Fruit fly (Drosophila melanogaster): ENCODE results near the gene S6k.

Gene S6k

DNA sequence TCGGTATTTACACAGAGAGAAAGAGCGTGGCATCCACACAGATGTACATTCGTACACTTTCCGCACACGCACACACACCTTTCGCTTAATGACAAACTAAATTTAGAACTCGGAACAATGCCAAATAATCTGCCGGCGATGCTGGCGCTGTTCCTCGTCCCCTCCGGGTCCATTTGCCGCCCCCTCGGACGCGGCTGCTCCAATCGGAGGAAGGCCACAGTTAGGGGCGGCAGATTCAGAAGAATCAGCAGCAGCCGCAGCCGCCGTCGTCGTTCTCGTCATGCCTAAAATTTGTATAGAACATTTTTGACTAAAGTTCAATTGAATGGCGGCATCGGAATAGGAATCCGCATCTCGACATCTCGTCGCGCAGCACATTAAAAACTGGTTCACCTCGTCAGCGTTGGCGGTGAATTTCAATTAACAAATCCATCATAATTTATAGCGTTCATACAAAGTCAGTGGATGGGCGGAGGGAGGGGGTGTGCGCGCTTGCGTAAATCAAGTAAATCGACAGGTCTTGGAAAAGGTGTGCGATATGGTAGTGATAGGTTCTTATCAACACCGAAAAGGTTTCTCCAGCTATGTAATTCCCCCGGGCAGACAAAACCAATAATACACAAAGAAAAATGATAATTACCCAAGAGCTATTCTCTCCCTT, 2.1 kb downstream of the S6k start:
- TF ChIP-seq CG8478 (optimal IDR thresholded peaks at IDR 0.05), result no peak
- no peak for TF ChIP-seq CTCF (optimal IDR thresholded peaks at IDR 0.05)

DNA sequence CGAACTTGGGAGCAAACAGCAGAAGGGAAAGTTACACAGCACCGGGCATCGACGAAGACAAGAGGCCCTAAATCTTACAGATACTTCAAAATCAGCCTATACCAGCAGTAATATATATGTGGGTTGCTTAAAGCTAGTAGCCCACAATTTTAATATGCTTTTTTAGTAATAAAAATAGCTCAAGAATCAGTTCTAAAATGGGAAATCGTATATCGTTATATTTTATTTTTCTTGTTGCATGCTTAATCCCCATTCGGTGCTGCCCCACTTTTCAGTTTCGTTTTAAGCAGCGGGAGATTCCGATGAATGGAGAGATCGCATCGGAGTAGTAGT, 2.7 kb downstream of the S6k start:
- no peak for TF ChIP-seq CG8478 (optimal IDR thresholded peaks at IDR 0.05)

DNA sequence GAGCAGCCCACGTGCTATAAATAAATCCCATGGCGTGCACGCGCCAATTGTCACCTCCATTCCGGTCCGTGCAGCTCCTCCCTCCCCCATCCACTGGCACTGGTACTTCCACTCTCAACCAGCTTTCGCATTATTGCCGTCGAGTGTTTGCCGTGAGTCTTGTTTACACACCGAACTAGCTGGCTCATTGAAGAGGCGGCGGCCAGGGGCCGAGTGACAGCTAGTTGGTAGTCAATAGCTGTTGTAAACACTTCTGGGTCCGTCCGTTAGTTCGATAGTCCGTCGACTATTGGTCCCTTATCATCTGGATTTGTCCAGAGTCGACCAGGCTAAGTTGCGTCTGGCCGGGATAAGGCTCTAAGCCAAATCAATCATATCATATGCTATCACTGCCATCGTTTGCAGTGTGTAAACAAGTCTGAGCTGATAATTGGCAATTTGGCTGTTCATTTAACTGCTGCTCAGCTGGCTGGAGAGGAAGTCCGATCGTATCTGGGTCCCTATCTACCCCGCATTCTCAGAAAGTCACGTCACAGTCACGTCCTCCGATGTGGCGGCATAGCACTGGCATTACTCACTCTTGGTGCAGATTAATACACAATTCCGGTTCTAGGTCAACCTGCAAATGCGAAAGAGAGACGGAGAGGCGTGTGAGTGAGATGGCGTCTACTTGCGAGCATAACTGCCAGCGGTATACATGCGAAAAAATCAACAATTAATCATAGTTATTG, 3.2 kb downstream of the S6k start:
- no peak for TF ChIP-seq CG8478 (optimal IDR thresholded peaks at IDR 0.05)
- no peak for TF ChIP-seq CTCF (optimal IDR thresholded peaks at IDR 0.05)

DNA sequence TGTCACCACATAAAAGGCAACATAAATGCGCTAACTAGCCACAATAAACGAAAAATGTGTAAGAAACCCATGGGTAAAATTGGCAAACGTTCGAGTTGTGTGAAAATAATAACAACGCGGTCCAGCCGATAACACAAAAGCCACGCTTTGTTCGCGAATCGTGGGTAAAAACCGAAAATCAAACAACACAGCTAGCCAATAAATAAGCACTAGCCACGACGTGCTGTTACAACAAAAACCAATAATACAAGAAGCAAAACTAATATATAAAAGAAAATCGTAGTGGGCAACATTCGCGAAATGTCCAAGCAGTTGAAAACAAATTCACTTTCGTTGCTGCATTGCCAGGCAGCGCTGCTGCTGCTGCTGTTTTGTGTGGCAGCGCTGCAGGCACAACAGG, 8.0 kb downstream of the S6k start, which contains the start of gene CG42272:
Gene CG42272 (plus strand): TSS at position 301 of the 400 bp plus-strand sequence.
- TF ChIP-seq CTCF (optimal IDR thresholded peaks at IDR 0.05) (no peak), CG8478 (optimal IDR thresholded peaks at IDR 0.05) (no peak)

DNA sequence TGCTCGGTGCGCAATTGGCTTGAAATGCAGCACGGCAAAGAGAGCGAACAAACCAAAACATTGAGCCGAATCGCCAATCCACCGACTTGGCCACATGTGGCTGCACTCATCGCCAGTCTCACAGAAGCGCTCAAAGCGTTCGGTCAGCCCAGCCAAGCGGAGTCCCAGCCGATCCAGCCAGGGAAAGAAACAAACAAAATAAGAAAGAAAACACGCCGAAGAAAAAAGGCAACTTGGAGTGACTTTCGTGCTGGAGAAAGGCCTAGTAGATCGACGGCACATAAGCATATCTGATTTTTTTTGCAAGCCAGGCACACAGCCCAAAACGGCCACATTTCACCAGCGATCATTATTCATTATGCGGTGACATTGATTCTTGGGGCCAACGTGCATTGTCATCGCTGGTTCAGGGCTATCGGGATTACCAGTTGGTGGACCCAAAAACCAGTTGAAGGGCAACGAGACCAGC, 8.6 kb downstream of the S6k start:
- no peak for TF ChIP-seq CTCF (optimal IDR thresholded peaks at IDR 0.05)

DNA sequence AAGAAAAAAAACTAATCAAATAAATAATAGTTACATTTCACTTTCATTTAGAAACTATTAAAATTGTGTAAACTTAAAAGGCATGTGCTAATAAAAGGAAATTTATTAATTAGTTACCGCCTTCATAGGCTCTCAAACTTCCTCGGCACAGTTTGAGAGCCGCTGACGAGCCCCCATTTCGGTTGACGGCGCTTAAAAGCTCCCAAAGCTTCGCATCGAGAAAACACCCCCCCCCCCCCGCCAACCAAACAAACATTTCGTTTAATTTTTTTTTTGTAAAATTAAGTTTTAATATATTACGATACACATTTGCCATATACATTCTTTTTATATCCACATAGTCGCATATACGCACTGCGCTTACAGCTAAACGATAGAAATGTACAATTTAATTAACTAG, 13.5 kb downstream of the S6k start:
- TF ChIP-seq CG8478 (optimal IDR thresholded peaks at IDR 0.05) (no peak), CTCF (optimal IDR thresholded peaks at IDR 0.05) (no peak)

DNA sequence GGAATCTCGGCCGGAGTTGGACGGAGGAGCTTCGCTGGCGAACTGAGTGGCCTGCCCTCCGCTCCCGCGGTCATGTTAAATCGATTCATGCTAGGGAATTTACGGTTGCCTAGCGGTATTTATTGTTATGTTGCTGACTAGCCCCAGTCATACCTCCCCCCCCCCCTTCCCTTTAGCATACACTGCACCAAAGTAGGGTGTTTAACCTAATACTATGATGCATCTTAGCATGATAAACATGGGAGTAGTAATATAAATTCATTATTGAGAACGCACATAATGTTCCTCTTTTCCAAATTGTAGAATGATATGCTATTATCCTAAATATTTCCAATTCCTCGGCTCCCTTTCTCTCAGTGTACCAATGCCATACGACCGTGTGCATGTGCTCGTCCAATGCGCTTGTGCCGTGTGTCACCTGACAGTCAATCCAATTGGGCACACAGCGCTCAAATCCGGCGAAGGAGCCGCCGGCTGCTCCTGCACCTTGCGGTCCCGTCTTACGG, 14.2 kb downstream of the S6k start, which contains the start of gene Tektin-C:
Gene Tektin-C (minus strand): TSS at position 51 of the 506 bp plus-strand sequence.
- no peak for TF ChIP-seq CTCF (optimal IDR thresholded peaks at IDR 0.05)
- no peak for TF ChIP-seq CG8478 (optimal IDR thresholded peaks at IDR 0.05)

DNA sequence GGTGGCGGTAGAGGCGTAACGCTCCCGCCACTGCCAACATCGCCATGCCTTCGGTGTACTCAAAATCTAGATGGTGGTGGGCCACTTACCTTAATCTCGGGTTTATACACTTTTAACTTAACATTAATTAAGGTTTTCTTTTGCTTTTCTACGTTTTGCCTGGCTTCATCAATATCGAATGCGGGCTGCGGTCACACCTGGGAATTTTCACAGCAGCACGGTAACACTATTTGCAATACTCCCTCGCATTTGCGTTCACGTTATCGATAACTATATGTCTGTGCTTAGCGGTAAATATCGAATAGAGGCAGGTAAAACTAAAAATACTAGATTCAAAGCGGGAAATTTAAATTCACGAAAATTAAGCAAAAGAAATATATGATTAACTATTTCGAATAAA, 16.8 kb downstream of the S6k start, which contains the start of gene Bre1:
Gene Bre1 (minus strand): TSS at position 226 of the 400 bp plus-strand sequence.
- TF ChIP-seq CTCF (optimal IDR thresholded peaks at IDR 0.05) (peak in 1 of 2 experiments; percentile 16), CG8478 (optimal IDR thresholded peaks at IDR 0.05) (no peak)

DNA sequence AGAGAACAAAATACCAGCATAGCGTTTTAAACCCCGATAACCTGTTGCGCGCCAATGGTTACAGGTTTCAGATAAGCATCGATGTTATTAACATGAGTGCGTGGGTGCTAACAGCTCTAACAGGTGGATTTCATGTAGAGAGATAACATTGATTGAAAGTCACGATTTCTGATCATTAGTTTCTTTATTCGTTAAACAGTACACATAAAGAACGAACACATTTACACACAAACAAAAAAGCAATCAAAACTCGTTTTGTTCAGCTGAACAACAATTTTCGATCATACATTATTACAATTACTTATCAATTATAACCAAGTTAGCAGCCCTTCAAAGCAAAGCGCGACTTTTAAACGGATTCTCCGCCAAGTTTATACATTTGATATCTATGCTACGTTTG, 21.1 kb downstream of the S6k start:
- TF ChIP-seq CG8478 (optimal IDR thresholded peaks at IDR 0.05) (no peak), CTCF (optimal IDR thresholded peaks at IDR 0.05) (no peak)

DNA sequence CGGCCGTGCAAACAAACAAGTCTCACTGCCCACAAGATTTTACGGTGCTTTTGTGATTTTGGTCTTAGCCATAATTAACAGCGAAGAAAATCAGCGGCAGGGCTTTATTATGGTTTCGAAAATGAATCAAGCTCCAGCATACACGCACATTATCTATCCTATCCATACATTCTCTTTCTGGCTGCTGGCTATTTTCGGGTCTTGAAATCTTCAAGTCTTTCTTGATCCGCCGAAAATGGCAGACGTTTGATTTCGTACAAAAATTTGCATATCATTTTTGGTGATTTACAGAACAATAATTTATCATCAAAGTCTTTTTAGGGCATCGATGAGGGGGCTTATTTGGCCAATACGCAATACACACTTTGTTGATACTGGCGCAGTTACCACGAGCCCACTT, 21.9 kb downstream of the S6k start:
- TF ChIP-seq CTCF (optimal IDR thresholded peaks at IDR 0.05) (no peak), CG8478 (optimal IDR thresholded peaks at IDR 0.05) (no peak)

DNA sequence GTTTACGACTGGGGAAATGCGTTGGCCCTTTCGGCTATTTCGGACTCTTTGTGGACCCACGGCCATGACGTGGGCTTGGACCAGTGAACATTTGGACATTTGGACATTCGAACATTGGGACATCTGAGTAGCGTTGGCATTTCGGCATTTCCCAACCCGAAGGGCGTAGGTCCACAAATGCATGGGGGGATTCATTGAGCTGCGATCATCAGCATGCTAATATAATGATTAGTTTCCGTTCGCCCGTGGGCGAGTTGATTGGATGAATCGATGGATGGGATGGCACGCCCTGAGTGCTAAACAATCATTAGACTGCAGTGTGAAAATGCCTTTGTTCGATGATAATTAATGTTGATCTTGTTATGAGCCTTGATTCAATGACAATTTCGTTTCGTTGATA, 23.3 kb downstream of the S6k start:
- TF ChIP-seq CG8478 (optimal IDR thresholded peaks at IDR 0.05) (no peak), CTCF (optimal IDR thresholded peaks at IDR 0.05) (no peak)

DNA sequence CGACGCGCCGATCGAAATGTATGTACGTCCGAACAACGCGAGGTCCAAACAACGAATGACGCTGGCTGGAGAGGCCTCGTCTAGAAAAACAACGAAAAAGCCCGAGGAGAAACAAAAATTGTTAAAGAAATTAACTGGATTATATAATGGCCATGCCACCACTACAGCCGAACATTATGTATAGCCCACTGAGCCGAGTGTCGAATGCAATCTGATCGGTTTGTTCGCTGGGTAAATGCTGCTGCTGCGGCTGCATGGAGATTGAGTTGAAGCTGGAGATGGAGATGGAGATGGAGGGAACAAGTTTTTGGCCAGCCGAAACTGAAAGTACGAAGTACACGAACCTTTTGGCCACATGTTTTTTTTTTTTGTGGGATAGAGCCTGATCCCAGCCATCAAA, 24.1 kb downstream of the S6k start, which contains the start of gene Cralbp:
Gene Cralbp (minus strand): TSS at position 115 of the 400 bp plus-strand sequence.
- TF ChIP-seq CG8478 (optimal IDR thresholded peaks at IDR 0.05) (no peak), CTCF (optimal IDR thresholded peaks at IDR 0.05) (no peak)

DNA sequence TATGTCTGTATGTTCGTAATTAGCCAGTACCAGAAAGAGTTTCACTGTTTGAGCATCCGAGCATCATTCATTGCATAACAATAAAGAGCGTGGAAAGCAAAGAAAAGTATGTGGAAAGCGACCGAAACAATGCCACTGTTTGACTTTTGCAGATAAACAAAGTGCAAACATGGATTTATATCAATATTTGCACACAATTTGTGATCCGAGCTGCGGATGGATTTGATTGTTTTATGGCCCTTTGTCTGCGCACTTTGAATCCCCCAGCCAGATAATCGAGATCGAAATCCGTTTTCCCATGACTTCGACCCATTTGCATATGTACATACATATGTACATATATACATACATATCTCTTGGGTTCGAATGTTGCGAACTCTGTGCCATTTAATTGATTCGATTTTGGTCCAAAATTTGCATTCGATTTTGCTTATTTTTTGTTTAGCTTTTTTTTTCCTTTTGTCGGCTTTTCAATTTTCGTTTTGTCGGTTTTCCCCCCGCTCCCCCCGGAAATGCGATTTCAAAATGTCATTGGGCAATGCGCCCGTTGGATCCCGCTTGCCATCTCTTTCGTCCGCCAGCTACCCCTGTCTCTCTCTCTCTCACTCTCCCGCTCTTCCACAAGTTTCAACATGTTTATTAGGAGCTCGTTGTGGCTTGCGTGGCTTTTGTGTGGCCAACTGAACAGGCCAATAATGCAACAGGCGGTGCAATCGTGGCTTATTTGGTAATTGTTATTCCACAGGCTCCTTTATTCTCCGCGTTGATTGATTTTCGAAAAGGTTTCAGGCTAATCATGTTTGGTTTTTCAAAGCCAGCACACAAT, 25.3 kb downstream of the S6k start:
- no peak for TF ChIP-seq CTCF (optimal IDR thresholded peaks at IDR 0.05)
- no peak for TF ChIP-seq CG8478 (optimal IDR thresholded peaks at IDR 0.05)

DNA sequence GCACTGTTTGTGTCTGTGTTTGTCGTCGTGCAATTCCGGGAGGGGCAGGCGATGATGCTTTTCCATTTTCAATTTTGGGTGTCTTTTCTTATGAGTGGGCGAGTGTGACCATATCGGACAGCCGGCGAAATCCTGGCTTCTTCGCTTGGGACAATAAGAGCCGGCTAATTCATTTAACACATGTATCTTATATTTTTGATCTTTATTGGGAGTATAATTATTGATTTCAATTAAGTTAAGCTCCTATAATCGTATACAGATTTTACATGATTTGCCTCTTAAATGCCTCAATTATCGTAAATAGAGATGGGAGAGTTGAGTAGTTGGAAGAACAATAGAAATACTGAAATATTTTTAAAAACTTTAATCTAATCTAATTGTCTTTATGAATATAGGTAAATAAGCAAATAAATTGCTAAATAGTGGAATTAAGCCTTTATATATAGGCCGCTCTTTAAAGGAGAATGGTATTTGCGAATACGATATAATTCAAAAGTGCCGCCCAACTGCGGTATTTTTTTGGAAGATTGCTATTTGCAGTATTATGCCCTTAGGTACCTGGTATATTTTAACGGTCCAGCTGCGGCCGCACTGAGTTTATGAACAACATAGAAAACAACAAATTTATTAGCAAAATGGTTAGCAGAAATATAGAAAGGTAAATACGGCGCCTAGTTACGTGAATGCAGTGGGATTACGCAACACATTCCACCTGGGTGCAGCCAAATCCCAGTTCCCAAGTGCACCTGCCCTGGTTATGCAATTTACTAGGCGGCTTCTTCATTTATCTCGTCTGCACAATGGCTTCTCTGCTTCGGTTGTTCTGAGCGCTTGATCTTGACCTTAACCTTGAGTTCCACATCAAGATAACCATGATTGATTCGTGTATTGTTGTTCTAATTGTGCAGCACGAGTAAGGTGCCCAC, 31.0 kb downstream of the S6k start, which contains the start of the genes Myt1, PGRP-LD and Pmi:
Gene Myt1 (minus strand): TSS at position 116 of the 926 bp plus-strand sequence.
Gene PGRP-LD (plus strand): TSS at position 576 of the 926 bp plus-strand sequence.
Gene Pmi (plus strand): TSS at position 576 of the 926 bp plus-strand sequence.
- no peak for TF ChIP-seq CG8478 (optimal IDR thresholded peaks at IDR 0.05)
- no peak for TF ChIP-seq CTCF (optimal IDR thresholded peaks at IDR 0.05)
